Worm (Caenorhabditis elegans): ENCODE results near the gene C45H4.13.
A peak's percentile ranks its signal among the peaks of the same experiment; 100 is the strongest.

The C45H4.13 gene

DNA sequence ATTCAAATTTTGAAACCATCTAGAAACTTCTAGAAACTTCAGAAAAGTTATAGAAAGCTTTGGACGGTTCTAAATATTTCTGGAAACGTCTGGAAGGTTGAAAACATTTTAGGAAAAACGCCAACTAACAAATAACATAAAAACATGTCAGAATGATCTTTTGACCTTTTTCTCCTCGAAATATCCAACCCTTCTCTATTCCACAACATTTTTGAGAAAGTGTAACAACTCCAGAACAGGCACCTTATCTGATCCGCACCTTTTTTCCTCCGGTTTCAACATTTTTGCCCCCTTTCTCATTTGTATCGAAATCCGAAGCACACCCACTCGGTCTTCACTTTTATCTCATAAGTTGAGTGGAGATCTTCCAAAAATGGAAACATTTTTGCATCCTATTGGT, 40.4 kb downstream of the C45H4.13 start, which contains the start of gene F22F7.3:
F22F7.3 (plus strand) TSS at position 301 of the 400 bp plus-strand sequence.
- TF ChIP-seq sea-2 (GFP tag; IDR thresholded peaks at IDR 0.05): no peak

DNA sequence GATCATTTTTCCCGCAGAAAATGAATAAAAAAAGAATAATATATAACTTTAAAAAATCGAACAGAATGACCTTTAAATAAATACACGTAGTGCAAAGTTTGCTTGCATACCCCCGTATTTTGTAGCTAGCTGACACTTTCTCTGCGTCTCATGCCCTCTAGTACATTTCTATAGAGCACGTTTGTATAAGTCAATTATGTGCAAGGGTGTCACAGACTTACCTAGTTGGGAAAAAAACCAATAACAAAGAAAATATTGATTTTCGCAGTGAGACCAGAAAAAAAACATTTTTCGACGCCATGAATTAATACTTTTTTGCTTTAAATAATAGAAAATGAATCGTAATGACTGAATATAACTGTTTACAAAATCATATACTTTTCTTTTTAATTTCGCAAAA, 41.5 kb downstream of the C45H4.13 start, which contains the start of gene ckb-4:
ckb-4 (minus strand) TSS at position 140 of the 400 bp plus-strand sequence.
- TF ChIP-seq zim-3 (tag; optimal IDR thresholded peaks at IDR 0.05) (no peak), nhr-80 (tag; optimal IDR thresholded peaks at IDR 0.05) (peak; percentile 22)

DNA sequence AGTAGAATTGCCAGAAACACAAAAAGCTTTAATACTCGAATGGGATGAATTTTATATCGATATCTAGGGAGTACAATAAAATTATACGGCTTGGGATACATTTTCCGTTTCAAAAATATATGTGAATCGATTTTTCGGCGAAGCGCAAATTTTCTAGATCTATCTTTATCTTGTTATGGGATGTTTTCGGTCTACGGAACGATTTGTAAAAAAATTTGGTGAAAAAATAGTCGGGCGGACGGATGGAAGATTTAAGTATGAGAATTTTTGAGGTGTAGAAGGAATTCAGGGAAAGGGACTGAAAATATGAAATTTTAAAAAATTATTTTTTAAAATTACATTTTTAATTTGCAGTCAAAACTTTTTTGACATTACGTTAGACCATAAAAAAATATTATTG, 44.8 kb downstream of the C45H4.13 start, which contains the start of gene F22F7.4:
F22F7.4 (minus strand) TSS at position 101 of the 400 bp plus-strand sequence.
- TF ChIP-seq ceh-58 (GFP tag; IDR thresholded peaks at IDR 0.05) (no peak), unc-130 (GFP tag; optimal IDR thresholded peaks at IDR 0.05) (no peak), snpc-3.4 (tag; optimal IDR thresholded peaks at IDR 0.05) (no peak), athp-1 (tag; optimal IDR thresholded peaks at IDR 0.05) (no peak), hmg-20 (GFP tag; IDR thresholded peaks at IDR 0.05) (no peak), unc-62 (GFP tag; optimal IDR thresholded peaks at IDR 0.05) (no peak), fkh-3 (tag; optimal IDR thresholded peaks at IDR 0.05) (no peak)

DNA sequence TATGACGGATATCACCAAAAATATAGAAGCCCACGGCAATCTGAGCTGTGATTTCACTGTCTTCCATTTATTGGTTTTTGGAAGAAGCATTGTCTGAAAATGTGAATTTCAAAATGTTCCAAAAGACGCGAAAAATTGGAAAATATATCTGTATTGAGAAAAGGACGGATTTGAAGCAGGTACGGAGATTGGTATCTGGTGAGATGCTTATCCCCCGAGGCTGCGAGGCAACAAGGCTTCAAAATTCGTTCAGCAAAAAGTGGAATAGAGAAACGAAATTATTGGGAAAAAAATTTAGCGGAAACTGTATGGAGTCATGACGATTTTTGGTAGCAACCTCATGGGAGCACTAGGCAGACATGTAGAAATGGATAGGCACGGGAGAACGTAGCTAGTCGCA, 47.7 kb downstream of the C45H4.13 start, which contains the start of gene F36F12.1:
F36F12.1 (minus strand) TSS at position 101 of the 400 bp plus-strand sequence.
- TF ChIP-seq mes-4 (tag; optimal IDR thresholded peaks at IDR 0.05) (no peak), nhr-120 (GFP tag; IDR thresholded peaks at IDR 0.05) (no peak), nhr-179 (tag; optimal IDR thresholded peaks at IDR 0.05) (no peak), unc-62 (GFP tag; optimal IDR thresholded peaks at IDR 0.05) (no peak), madf-10 (tag; optimal IDR thresholded peaks at IDR 0.05) (no peak), ama-1 (optimal IDR thresholded peaks at IDR 0.05) (no peak), ama-1 (GFP tag; optimal IDR thresholded peaks at IDR 0.05) (no peak), pbrm-1 (GFP tag; IDR thresholded peaks at IDR 0.05) (no peak), Y67H2A.10 (GFP tag; conservative IDR thresholded peaks at IDR 0.05) (no peak), nfyb-1 (GFP tag; IDR thresholded peaks at IDR 0.05) (no peak), B0261.1 (tag; optimal IDR thresholded peaks at IDR 0.05) (no peak), ekl-4 (GFP tag; IDR thresholded peaks at IDR 0.05) (no peak), Y56A3A.18 (GFP tag; IDR thresholded peaks at IDR 0.05) (no peak), C06A6.2 (GFP tag; conservative IDR thresholded peaks at IDR 0.05) (no peak)
